Worm (Caenorhabditis elegans) whole organism, young adult: Measurements from ENCODE around the gene nhr-66.

ENCODE experiments used
- B0035.1 ChIP-seq: sonication (generic microtip); optimal IDR thresholded peaks from 2 replicates; lab custom pipeline; 2016; ENCODE audit warnings: missing genetic modification characterization, mild to moderate bottlenecking, missing compliant biosample characterization, missing genotype, missing genetic modification reagents
- B0261.1 ChIP-seq: sonication (generic microtip); optimal IDR thresholded peaks from 2 replicates; lab custom pipeline; 2016; ENCODE audit warnings: mild to moderate bottlenecking, missing genetic modification characterization, moderate library complexity, missing compliant biosample characterization
- B0336.3 ChIP-seq: fragments of 200-800 bp; sonication (Bioruptor generic); IDR thresholded peaks from 2 replicates; pipeline ENCODE4 v1.3.6; 2022; ENCODE audit warnings: missing genetic modification characterization, missing compliant biosample characterization
- C17E4.6 ChIP-seq: fragments of 200-800 bp; sonication (Bioruptor generic); IDR thresholded peaks from 2 replicates; pipeline ENCODE4 v1.3.6; 2022; ENCODE audit warnings: missing genetic modification reagents, missing genetic modification characterization, missing compliant biosample characterization
- F22D6.2 ChIP-seq: sonication (generic microtip); optimal IDR thresholded peaks from 2 replicates; lab custom pipeline; 2016; ENCODE audit warnings: mild to moderate bottlenecking, missing genetic modification characterization, missing compliant biosample characterization
- F23B12.7 ChIP-seq: sonication (generic microtip); optimal IDR thresholded peaks from 2 replicates; lab custom pipeline; 2017; ENCODE audit warnings: missing genetic modification characterization, mild to moderate bottlenecking, missing compliant biosample characterization, antibody characterized with exemption, moderate library complexity; ENCODE audit not compliant: insufficient read depth
- F33H1.4 ChIP-seq: fragments of 200-800 bp; sonication (Bioruptor generic); IDR thresholded peaks from 2 replicates; pipeline ENCODE4 v1.3.6; 2022; ENCODE audit warnings: missing genetic modification reagents, missing genetic modification characterization, missing compliant biosample characterization
- F39B2.1 ChIP-seq: fragments of 200-800 bp; sonication (Bioruptor generic); IDR thresholded peaks from 2 replicates; pipeline ENCODE4 v1.3.6; 2022; ENCODE audit warnings: missing genetic modification reagents, missing genetic modification characterization, missing compliant biosample characterization
- T07F8.4 ChIP-seq: sonication (generic microtip); optimal IDR thresholded peaks from 2 replicates; lab custom pipeline; 2016; ENCODE audit warnings: mild to moderate bottlenecking, missing genetic modification characterization, moderate library complexity, missing compliant biosample characterization
- Y53G8AR.9 ChIP-seq: fragments of 200-800 bp; sonication (Bioruptor generic); conservative IDR thresholded peaks from 2 replicates; pipeline ENCODE4 v1.3.6; 2022; ENCODE audit warnings: missing genetic modification reagents, missing genetic modification characterization, missing compliant biosample characterization
- Y79H2A.3 ChIP-seq: fragments of 200-800 bp; sonication (Bioruptor generic); conservative IDR thresholded peaks from 2 replicates; pipeline ENCODE4 v1.3.6; 2022; ENCODE audit warnings: missing genetic modification reagents, missing genetic modification characterization, missing compliant biosample characterization
- Y95B8A.8 ChIP-seq: fragments of 200-800 bp; sonication (Bioruptor generic); IDR thresholded peaks from 2 replicates; pipeline ENCODE4 v1.3.6; 2022; ENCODE audit warnings: missing genetic modification reagents, missing genetic modification characterization, missing compliant biosample characterization
- akir-1 ChIP-seq: fragments of 200-800 bp; sonication (Bioruptor generic); optimal IDR thresholded peaks from 2 replicates; lab custom pipeline; 2018; ENCODE audit warnings: mild to moderate bottlenecking, missing genetic modification characterization, moderate library complexity, missing compliant biosample characterization
- attf-3 ChIP-seq: fragments of 200-800 bp; sonication (Bioruptor generic); conservative IDR thresholded peaks from 2 replicates; pipeline ENCODE4 v1.3.6; 2022; ENCODE audit warnings: missing genetic modification reagents, missing genetic modification characterization, missing compliant biosample characterization
- ccch-3 ChIP-seq: fragments of 200-800 bp; sonication (Bioruptor generic); optimal IDR thresholded peaks from 2 replicates; lab custom pipeline; 2018; ENCODE audit warnings: mild to moderate bottlenecking, missing genetic modification characterization, missing compliant biosample characterization
- ceh-100 ChIP-seq: fragments of 200-800 bp; sonication (Bioruptor generic); IDR thresholded peaks from 2 replicates; pipeline ENCODE4 v1.3.6; 2022; ENCODE audit warnings: missing genetic modification reagents, missing genetic modification characterization, missing compliant biosample characterization
- ceh-40 ChIP-seq: fragments of 200-800 bp; sonication (Bioruptor generic); IDR thresholded peaks from 2 replicates; pipeline ENCODE4 v1.3.6; 2022; ENCODE audit warnings: missing genetic modification characterization, missing compliant biosample characterization
- chd-7 ChIP-seq: sonication (generic microtip); optimal IDR thresholded peaks from 2 replicates; lab custom pipeline; 2016; ENCODE audit warnings: mild to moderate bottlenecking, missing genetic modification characterization, moderate library complexity, missing compliant biosample characterization
- die-1 ChIP-seq: sonication (generic microtip); optimal IDR thresholded peaks from 2 replicates; lab custom pipeline; 2016; ENCODE audit warnings: missing genotype, mild to moderate bottlenecking, missing genetic modification characterization, missing compliant biosample characterization
- efl-1 ChIP-seq: fragments of 150-350 bp; optimal IDR thresholded peaks from 2 replicates; lab custom pipeline; 2014; ENCODE audit warnings: missing biosample characterization, missing genetic modification reagents, missing genetic modification characterization
- egl-18 ChIP-seq: fragments of 200-800 bp; sonication (Bioruptor generic); IDR thresholded peaks from 2 replicates; pipeline ENCODE4 v1.3.6; 2022; ENCODE audit warnings: missing genetic modification reagents, missing genetic modification characterization, missing compliant biosample characterization
- egrh-3 ChIP-seq: fragments of 200-800 bp; sonication (Bioruptor generic); IDR thresholded peaks from 2 replicates; pipeline ENCODE4 v1.3.6; 2022; ENCODE audit warnings: missing genetic modification reagents, missing genetic modification characterization, missing compliant biosample characterization
- him-1 ChIP-seq: sonication (generic microtip); optimal IDR thresholded peaks from 2 replicates; lab custom pipeline; 2016; ENCODE audit warnings: missing genotype, missing genetic modification reagents, missing genetic modification characterization, missing compliant biosample characterization
- hmg-1.2 ChIP-seq: fragments of 200-800 bp; sonication (Bioruptor generic); IDR thresholded peaks from 2 replicates; pipeline ENCODE4 v1.3.6; 2022; ENCODE audit warnings: missing genetic modification reagents, missing genetic modification characterization, missing compliant biosample characterization
- hrde-1 ChIP-seq: sonication (generic microtip); optimal IDR thresholded peaks from 2 replicates; lab custom pipeline; 2016; ENCODE audit warnings: missing genetic modification characterization, mild to moderate bottlenecking, missing compliant biosample characterization, moderate library complexity, missing genotype, missing genetic modification reagents, borderline replicate concordance
- lin-26 ChIP-seq: fragments of 200-800 bp; sonication (Bioruptor generic); IDR thresholded peaks from 2 replicates; pipeline ENCODE4 v1.3.6; 2022; ENCODE audit warnings: missing genetic modification reagents, missing genetic modification characterization, missing compliant biosample characterization
- lin-54 ChIP-seq: fragments of 200-800 bp; sonication (Bioruptor generic); optimal IDR thresholded peaks from 2 replicates; lab custom pipeline; 2018; ENCODE audit warnings: mild to moderate bottlenecking, missing genetic modification characterization, missing compliant biosample characterization
- lsl-1 ChIP-seq: fragments of 200-800 bp; sonication (Bioruptor generic); optimal IDR thresholded peaks from 2 replicates; lab custom pipeline; 2018; ENCODE audit warnings: mild to moderate bottlenecking, missing genetic modification characterization, moderate library complexity, missing compliant biosample characterization
- madf-3 ChIP-seq: fragments of 200-800 bp; sonication (Bioruptor generic); IDR thresholded peaks from 2 replicates; pipeline ENCODE4 v1.3.6; 2022; ENCODE audit warnings: missing genetic modification reagents, missing genetic modification characterization, missing compliant biosample characterization
- madf-6 ChIP-seq: fragments of 200-800 bp; sonication (Bioruptor generic); IDR thresholded peaks from 2 replicates; pipeline ENCODE4 v1.3.6; 2022; ENCODE audit warnings: missing genetic modification reagents, missing genetic modification characterization, missing compliant biosample characterization
- mcd-1 ChIP-seq: fragments of 200-800 bp; sonication (Bioruptor generic); IDR thresholded peaks from 2 replicates; pipeline ENCODE4 v1.3.6; 2022; ENCODE audit warnings: missing genetic modification reagents, missing genetic modification characterization, missing compliant biosample characterization
- nfya-1 ChIP-seq: sonication (generic microtip); optimal IDR thresholded peaks from 2 replicates; lab custom pipeline; 2017; ENCODE audit warnings: antibody characterized with exemption, missing compliant biosample characterization, missing genetic modification characterization, borderline replicate concordance; ENCODE audit not compliant: insufficient read depth
- nfyb-1 ChIP-seq: fragments of 200-800 bp; sonication (Bioruptor generic); IDR thresholded peaks from 2 replicates; pipeline ENCODE4 v1.3.6; 2022; ENCODE audit warnings: missing genetic modification reagents, missing genetic modification characterization, missing compliant biosample characterization
- nhr-27 ChIP-seq: fragments of 200-800 bp; sonication (Bioruptor generic); optimal IDR thresholded peaks from 2 replicates; lab custom pipeline; 2018; ENCODE audit warnings: mild to moderate bottlenecking, missing genetic modification characterization, moderate library complexity, missing compliant biosample characterization
- nhr-80 ChIP-seq: sonication (generic microtip); optimal IDR thresholded peaks from 2 replicates; lab custom pipeline; 2016; ENCODE audit warnings: missing genetic modification characterization, missing compliant biosample characterization
- nhr-90 ChIP-seq: sonication (generic microtip); optimal IDR thresholded peaks from 2 replicates; lab custom pipeline; 2016; ENCODE audit warnings: missing genotype, mild to moderate bottlenecking, missing genetic modification characterization, missing compliant biosample characterization
- pha-4 ChIP-seq: fragments of 150-350 bp; sonication (generic microtip); optimal IDR thresholded peaks from 2 replicates; lab custom pipeline; 2014; ENCODE audit warnings: missing biosample characterization, missing genetic modification reagents, missing genetic modification characterization
- repo-1 ChIP-seq: sonication (generic microtip); optimal IDR thresholded peaks from 2 replicates; lab custom pipeline; 2017; ENCODE audit warnings: mild to moderate bottlenecking, missing genetic modification characterization, missing compliant biosample characterization
- somi-1 ChIP-seq: fragments of 200-800 bp; sonication (Bioruptor generic); optimal IDR thresholded peaks from 2 replicates; lab custom pipeline; 2018; ENCODE audit warnings: mild to moderate bottlenecking, missing genetic modification characterization, missing compliant biosample characterization
- sptf-2 ChIP-seq: fragments of 200-800 bp; sonication (Bioruptor generic); optimal IDR thresholded peaks from 2 replicates; lab custom pipeline; 2018; ENCODE audit warnings: mild to moderate bottlenecking, missing genetic modification characterization, missing compliant biosample characterization
- tbp1 ChIP-seq: fragments of 200-800 bp; sonication (Bioruptor generic); optimal IDR thresholded peaks from 2 replicates; lab custom pipeline; 2018; ENCODE audit warnings: mild to moderate bottlenecking, missing genetic modification characterization, missing compliant biosample characterization
- tlf-1 ChIP-seq: fragments of 200-800 bp; sonication (Bioruptor generic); optimal IDR thresholded peaks from 2 replicates; lab custom pipeline; 2018; ENCODE audit warnings: mild to moderate bottlenecking, missing genetic modification characterization, missing compliant biosample characterization
- zim-3 ChIP-seq: sonication (generic microtip); optimal IDR thresholded peaks from 2 replicates; lab custom pipeline; 2017; ENCODE audit warnings: mild to moderate bottlenecking, missing genetic modification characterization, moderate library complexity, missing compliant biosample characterization
- ztf-22 ChIP-seq: fragments of 200-800 bp; sonication (Bioruptor generic); optimal IDR thresholded peaks from 2 replicates; lab custom pipeline; 2018; ENCODE audit warnings: mild to moderate bottlenecking, missing genetic modification characterization, moderate library complexity, missing compliant biosample characterization
- ztf-25 ChIP-seq: fragments of 200-800 bp; sonication (Bioruptor generic); IDR thresholded peaks from 2 replicates; pipeline ENCODE4 v1.3.6; 2022; ENCODE audit warnings: missing genetic modification reagents, missing genetic modification characterization, missing compliant biosample characterization
- ztf-26 ChIP-seq: sonication (generic microtip); optimal IDR thresholded peaks from 2 replicates; lab custom pipeline; 2017; ENCODE audit warnings: missing genetic modification characterization, missing compliant biosample characterization

nhr-66 gene

DNA sequence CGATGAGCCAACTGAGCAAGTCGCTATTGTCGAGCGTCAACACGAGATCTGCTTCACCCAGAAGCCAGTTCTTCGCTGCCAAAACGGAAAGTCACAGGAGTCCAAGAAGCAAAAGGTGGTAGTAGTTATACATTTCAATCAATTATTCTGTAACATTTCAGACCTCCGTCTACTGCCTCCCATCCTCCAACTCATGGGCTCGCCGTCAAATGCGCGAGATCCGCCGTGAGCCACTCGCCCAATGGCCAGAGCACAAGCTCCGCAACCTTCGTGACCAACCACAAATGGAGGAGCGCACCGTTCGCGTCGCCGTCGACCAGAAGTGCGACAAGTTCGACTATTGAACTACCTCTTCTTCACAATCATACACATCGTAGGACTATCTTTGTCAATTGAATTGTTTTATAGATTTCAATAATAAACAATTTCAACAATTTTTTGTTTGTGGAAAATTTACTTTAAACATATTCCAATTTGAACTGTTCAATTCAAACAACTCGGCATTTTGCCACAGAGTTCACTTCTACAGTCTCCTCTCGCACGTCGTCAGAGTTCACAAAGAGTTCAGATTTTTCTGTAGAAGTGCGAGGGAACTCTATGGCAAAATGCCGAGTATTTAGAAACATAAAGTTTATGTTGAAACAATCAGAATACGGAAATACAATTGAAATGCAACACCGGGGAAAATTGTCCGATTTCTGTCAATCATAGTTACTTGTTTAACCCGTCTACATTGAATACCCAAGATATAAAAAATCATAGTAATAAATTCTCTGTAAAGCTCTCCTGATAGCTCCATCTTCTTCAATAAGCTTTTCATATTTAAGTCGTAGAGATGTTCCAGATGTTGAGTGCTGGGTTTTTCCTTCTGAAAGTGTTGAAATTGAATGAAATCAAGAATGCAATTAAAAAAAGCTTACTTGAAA, 29.9 kb upstream of the nhr-66 start:
- TF ChIP-seq hrde-1 = no peak
- TF ChIP-seq B0035.1 (tag; lab: Kevin White, UChicago) = no peak
- no peak for TF ChIP-seq efl-1 (GFP tag; lab: Kevin White, UChicago)
- peak; percentile 36 for TF ChIP-seq tlf-1 (GFP tag; lab: Kevin White, UChicago)
- no peak for TF ChIP-seq F39B2.1 (GFP tag; lab: Robert Waterston, UW)
- TF ChIP-seq ztf-25 (GFP tag; lab: Robert Waterston, UW) = no peak
- peak; percentile 26 for TF ChIP-seq chd-7
- TF ChIP-seq Y53G8AR.9 (GFP tag; lab: Robert Waterston, UW) = peak; percentile 96
- TF ChIP-seq madf-6 = 0 out of 2 replicates have a peak, but pooled peaks have one; percentile 14
- no peak for TF ChIP-seq F23B12.7 (tag; lab: Kevin White, UChicago)
- TF ChIP-seq tbp1 (GFP tag; lab: Kevin White, UChicago) = peak; percentile 32
- no peak for TF ChIP-seq ccch-3 (GFP tag; lab: Kevin White, UChicago)
- no peak for TF ChIP-seq somi-1 (GFP tag; lab: Kevin White, UChicago)
- TF ChIP-seq hmg-1.2 (GFP tag; lab: Robert Waterston, UW) = no peak; the same call in 1 of the 2 replicates
- TF ChIP-seq zim-3 (tag; lab: Kevin White, UChicago) = no peak
- peak; percentile 61; the same call in 1 of the 2 replicates for TF ChIP-seq egrh-3
- no peak for TF ChIP-seq Y79H2A.3 (GFP tag; lab: Robert Waterston, UW)
- TF ChIP-seq F22D6.2 = no peak
- TF ChIP-seq nhr-80 (tag; lab: Kevin White, UChicago) = peak; percentile 76
- TF ChIP-seq attf-3 (GFP tag; lab: Robert Waterston, UW) = no peak
- TF ChIP-seq nfya-1 (tag; lab: Kevin White, UChicago) = no peak
- TF ChIP-seq nhr-90 (tag; lab: Kevin White, UChicago) = peak; percentile 78
- TF ChIP-seq ztf-26 (tag; lab: Kevin White, UChicago) = no peak
- no peak for TF ChIP-seq pha-4 (tag; lab: Kevin White, UChicago)
- no peak for TF ChIP-seq T07F8.4 (tag; lab: Kevin White, UChicago)
- 0 out of 2 replicates have a peak, but pooled peaks have one; percentile 65 for TF ChIP-seq ceh-40 (GFP tag; lab: Robert Waterston, UW)
- TF ChIP-seq him-1 (tag; lab: Kevin White, UChicago) = no peak
- TF ChIP-seq lin-54 (GFP tag; lab: Kevin White, UChicago) = peak; percentile 34
- TF ChIP-seq ztf-22 (GFP tag; lab: Kevin White, UChicago) = peak; percentile 28
- TF ChIP-seq ceh-100 (GFP tag; lab: Robert Waterston, UW) = no peak
- no peak for TF ChIP-seq nhr-27 (tag; lab: Kevin White, UChicago)
- peak; percentile 8; the same call in 1 of the 2 replicates for TF ChIP-seq F33H1.4 (GFP tag; lab: Robert Waterston, UW)
- no peak for TF ChIP-seq sptf-2 (GFP tag; lab: Kevin White, UChicago)
- no peak for TF ChIP-seq die-1
- TF ChIP-seq mcd-1 (GFP tag; lab: Robert Waterston, UW) = 0 out of 2 replicates have a peak, but pooled peaks have one; percentile 39
- peak; percentile 72; the same call in 1 of the 2 replicates for TF ChIP-seq madf-3 (GFP tag; lab: Robert Waterston, UW)
- TF ChIP-seq B0261.1 (tag; lab: Kevin White, UChicago) = no peak
- no peak for TF ChIP-seq egl-18
- TF ChIP-seq lin-26 (GFP tag; lab: Robert Waterston, UW) = no peak
- TF ChIP-seq C17E4.6 = no peak
- no peak for TF ChIP-seq lsl-1 (GFP tag; lab: Kevin White, UChicago)
- TF ChIP-seq Y95B8A.8 (GFP tag; lab: Robert Waterston, UW) = 0 out of 2 replicates have a peak, but pooled peaks have one; percentile 30
- peak; percentile 90 for TF ChIP-seq repo-1
- TF ChIP-seq akir-1 = no peak
- TF ChIP-seq B0336.3 (GFP tag; lab: Robert Waterston, UW) = peak; percentile 67
- TF ChIP-seq nfyb-1 (GFP tag; lab: Robert Waterston, UW) = peak; percentile 45
